Fruit fly (Drosophila melanogaster): ENCODE results near the gene CG13075.

The CG13075 gene

DNA sequence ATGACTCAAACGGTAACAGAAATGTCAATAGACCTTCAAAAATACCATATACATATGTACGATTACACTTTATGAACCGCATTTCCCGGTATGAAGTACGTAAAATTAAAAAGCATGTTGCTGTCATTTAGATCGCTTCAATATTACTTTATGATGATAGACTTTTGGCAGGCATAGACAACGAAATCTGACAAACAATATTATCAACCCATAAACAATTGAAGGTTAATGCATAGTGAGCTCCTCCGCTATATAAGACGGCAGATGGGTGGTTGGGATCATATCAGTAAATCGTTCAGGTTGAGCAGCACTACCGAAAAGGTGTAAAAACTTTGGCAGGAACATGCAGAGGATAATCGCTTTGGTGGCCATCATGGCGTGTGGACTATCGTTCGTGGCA is at the start of gene CG13075:
CG13075 (plus strand) TSS at position 301 of the 400 bp plus-strand sequence.
- no peak for TF ChIP-seq noc (tag; optimal IDR thresholded peaks at IDR 0.05)

dm6 chr3L:16034224-16034623 is 49.6 kb upstream of the CG13075 start, which contains the start of gene CG42538:
Gene CG42538, plus strand, starts transcription at chr3L:16034524.
- no peak for TF ChIP-seq noc (tag; optimal IDR thresholded peaks at IDR 0.05)

DNA sequence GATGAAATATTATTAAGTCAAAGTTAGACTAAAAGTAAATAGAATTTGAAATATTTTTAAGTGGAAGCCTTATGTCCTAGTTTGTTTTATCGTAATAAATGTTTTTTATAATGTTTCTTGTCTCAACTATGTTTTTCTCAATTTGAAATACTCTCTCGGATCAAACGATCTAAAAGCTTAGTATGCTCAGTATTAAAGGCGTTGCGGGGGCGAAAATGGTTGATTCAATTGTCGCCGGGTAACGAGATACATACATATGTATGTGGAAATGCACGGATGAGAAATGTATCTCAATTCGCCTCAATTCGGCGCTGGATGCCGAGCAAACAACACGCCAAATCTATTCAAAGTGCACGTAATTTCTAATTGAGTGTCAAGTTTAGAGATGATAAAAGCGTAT is 48.6 kb upstream of the CG13075 start, which contains the start of gene CG5895:
CG5895 (plus strand) TSS at position 301 of the 400 bp plus-strand sequence.
- no peak for TF ChIP-seq noc (tag; optimal IDR thresholded peaks at IDR 0.05)

DNA sequence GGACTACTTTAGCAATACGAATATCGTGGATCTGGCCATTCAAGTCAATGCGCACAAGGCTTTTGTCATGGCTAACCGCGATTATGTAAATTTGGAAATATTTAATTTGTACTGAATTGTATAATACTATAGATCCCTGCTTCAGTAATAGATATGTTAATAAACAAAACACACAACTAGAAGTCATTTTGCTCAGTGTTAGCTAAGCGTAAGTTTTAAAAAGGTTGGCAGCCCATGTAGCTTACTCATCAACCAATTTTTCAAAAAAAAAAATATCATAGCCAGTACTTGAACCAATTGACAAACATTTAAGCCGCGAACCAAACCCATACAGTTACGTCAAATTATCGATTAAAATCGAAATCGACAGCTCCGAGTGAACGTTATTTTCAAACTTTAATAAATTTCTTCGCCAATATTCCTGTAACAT is 46.7 kb upstream of the CG13075 start:
- no peak for TF ChIP-seq noc (tag; optimal IDR thresholded peaks at IDR 0.05)

DNA sequence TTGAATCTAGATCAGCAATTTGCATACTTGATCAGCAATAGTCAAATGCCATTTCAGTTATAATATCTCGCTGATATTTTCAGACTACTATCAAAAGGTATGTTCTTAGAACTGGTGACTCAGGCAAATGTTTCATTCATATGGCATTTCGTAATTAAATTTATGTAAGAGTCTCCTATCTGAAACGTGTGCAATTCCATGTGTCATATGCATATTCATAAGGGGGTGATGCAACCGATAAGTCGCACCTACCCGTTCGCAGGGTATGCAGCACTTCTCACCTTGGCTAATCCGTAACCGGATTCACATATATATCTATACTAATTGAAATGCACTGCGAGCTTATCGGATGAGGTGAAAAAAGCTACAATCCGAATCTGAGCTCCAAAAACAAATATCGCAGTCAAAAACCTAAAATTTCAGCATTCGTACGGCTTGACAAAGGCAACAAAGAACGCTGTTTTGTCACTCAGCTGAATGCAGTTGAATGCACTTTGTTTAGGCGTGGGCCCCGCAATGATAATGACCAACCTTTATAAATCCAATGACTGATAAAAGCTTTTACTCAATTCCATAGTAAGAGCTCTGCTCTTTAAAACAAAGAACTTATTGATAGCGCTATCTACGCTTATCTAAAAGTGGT is 46.0 kb upstream of the CG13075 start:
- no peak for TF ChIP-seq noc (tag; optimal IDR thresholded peaks at IDR 0.05)

- no peak for TF ChIP-seq noc (tag; optimal IDR thresholded peaks at IDR 0.05)
These were observed 44.7 kb upstream of the CG13075 start for dm6 chr3L:16039063-16039462.

DNA sequence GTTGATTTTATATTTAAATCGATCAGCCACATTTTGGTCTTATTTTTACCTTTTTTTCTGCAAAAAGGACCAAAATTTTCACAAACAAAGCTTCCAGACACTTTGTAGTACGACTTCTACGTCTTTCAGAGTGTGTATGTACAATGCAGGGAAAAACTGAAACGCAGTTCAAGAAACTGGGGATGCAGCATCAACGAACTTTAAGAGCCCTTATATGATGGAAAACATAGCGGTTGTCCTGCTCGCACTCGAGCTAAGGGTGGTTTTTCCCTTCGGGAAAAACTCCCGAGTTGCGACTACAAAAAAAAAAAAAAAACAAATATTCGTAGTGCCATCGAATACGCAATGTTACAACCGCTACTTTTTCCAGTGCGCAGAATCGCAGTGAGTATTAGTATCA is 43.4 kb upstream of the CG13075 start:
- TF ChIP-seq noc (tag; optimal IDR thresholded peaks at IDR 0.05), result no peak

- no peak for TF ChIP-seq noc (tag; optimal IDR thresholded peaks at IDR 0.05)
These were observed 42.3 kb upstream of the CG13075 start for dm6 chr3L:16041260-16042079.

- TF ChIP-seq noc (tag; optimal IDR thresholded peaks at IDR 0.05), result no peak
These were observed 41.8 kb upstream of the CG13075 start for dm6 chr3L:16042080-16042344.

DNA sequence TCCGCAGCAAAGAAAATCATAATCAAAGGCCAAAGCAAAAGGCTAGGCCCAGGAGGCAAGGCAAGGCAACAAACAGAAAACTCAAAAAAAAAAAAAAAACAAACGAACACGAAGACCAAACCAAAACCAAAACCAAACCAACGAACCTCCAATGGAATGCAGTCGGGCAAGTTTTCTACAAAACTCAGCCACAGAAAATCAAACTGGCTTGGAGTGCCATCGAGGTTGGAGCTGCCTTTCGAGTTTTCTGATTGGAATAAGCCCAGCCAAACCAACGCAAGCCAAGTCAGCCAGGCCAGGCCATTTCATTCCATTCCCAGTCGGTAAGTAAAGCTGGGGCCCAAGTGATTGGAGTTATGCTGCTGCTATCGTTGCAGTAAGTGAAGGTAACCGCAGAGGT is 41.2 kb upstream of the CG13075 start:
- TF ChIP-seq noc (tag; optimal IDR thresholded peaks at IDR 0.05), result no peak

- TF ChIP-seq noc (tag; optimal IDR thresholded peaks at IDR 0.05), result no peak
These were observed 40.6 kb upstream of the CG13075 start for dm6 chr3L:16043045-16043781.

DNA sequence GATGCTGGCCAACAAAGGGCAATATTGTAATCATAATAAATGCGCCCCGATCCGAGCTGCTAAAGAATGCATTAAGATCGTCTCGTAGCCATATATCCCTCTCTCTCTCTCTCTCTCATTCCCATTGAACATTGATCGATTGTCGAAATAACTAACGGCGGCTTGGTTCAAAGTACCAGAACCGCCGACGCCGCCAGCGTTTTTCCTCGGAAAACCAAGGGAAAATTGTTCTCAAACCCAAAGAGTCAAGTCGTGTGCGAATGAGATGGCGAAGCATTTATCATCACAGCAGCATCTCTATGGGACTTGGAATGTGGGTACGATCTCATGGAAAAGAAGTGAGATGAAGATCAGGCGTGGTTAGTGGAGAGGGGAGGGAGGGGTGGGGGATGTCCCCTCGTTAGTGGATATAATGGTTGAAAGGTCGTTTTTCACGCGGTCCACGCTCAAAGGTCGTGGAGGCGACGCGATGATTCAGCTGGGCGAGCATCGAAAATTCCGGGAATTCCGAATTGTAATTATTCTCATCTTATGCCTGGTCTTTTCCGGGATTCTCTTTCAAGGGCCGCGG is 39.9 kb upstream of the CG13075 start:
- no peak for TF ChIP-seq noc (tag; optimal IDR thresholded peaks at IDR 0.05)

DNA sequence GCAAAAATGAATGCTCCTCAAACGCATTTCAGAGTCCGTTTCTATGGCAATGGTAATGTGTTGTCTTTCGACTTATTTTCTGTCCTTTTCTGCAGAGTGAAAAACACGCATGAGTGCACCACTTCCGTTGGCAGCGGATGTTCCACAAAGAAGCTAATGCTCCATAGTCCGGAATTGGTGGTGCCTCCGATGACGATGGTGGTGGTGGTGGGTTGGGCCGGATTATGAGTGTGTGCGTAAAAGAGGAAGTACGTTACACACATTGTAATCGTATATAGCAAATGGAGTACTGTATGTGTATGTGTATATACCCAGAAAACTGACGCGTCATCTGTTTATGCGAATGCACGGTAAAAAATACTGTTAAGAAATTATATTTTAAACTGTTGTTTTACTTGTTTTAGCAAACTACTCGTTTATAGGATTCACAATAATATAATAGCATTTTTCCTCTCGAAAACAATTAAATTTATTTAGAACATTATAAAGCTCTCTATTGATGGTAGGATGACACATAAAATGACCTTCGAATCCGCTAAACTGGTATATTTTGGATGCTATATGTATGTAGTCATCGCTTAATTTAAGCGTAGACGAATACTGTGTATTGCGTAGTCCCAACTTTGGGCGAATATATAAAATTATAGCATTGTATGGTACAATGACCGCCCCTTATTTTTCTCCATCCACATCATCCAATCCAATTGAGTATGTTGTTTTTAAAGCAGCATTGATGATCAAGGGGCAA is 38.5 kb upstream of the CG13075 start:
- TF ChIP-seq noc (tag; optimal IDR thresholded peaks at IDR 0.05), result no peak

dm6 chr3L:16045831-16046336 is 37.9 kb upstream of the CG13075 start:
- TF ChIP-seq noc (tag; optimal IDR thresholded peaks at IDR 0.05), result peak; percentile 97

- peak; percentile 68 for TF ChIP-seq noc (tag; optimal IDR thresholded peaks at IDR 0.05)
These were observed 37.3 kb upstream of the CG13075 start for dm6 chr3L:16046387-16047066.

Data from whole organism, larva.